Fruit fly (Drosophila melanogaster) whole organism, embryonic: ENCODE data around the gene CG43072.
A peak's percentile ranks its signal among the peaks of the same experiment; 100 is the strongest.

Source experiments
- Awh ChIP-seq: fragments of 200-800 bp; sonication (Bioruptor generic); IDR thresholded peaks from 2 replicates; pipeline ENCODE4, ENCODE4 v1.3.6; 2022; ENCODE audit warnings: missing biosample characterization, missing genetic modification characterization
- Blimp-1 ChIP-seq: fragments of 200-800 bp; sonication (Bioruptor generic); optimal IDR thresholded peaks from 3 replicates; lab custom pipeline; 2018; ENCODE audit warnings: missing biosample characterization, missing genetic modification characterization, mild to moderate bottlenecking, moderate library complexity, missing genetic modification reagents
- CG12104 ChIP-seq: fragments of 200-800 bp; sonication (Bioruptor generic); optimal IDR thresholded peaks from 3 replicates; lab custom pipeline; 2016; ENCODE audit warnings: missing biosample characterization, missing genetic modification characterization
- CG12659 ChIP-seq: fragments of 200-800 bp; sonication (Bioruptor generic); optimal IDR thresholded peaks from 3 replicates; lab custom pipeline; 2017; ENCODE audit warnings: mild to moderate bottlenecking, missing biosample characterization, missing genetic modification reagents, missing genetic modification characterization
- CG12769 ChIP-seq: fragments of 200-800 bp; sonication (Bioruptor generic); optimal IDR thresholded peaks from 2 replicates; lab custom pipeline; 2019; ENCODE audit warnings: missing biosample characterization, mild to moderate bottlenecking, missing genetic modification characterization, moderate library complexity
- CG13123 ChIP-seq: fragments of 200-800 bp; sonication (Bioruptor generic); optimal IDR thresholded peaks from 2 replicates; lab custom pipeline; 2016; ENCODE audit warnings: missing biosample characterization, missing genetic modification characterization
- CG13775 ChIP-seq: fragments of 200-800 bp; sonication (Bioruptor generic); optimal IDR thresholded peaks from 3 replicates; lab custom pipeline; 2017; ENCODE audit warnings: missing biosample characterization, mild to moderate bottlenecking, missing genetic modification characterization
- CG13894 ChIP-seq: fragments of 200-800 bp; sonication (Bioruptor generic); optimal IDR thresholded peaks from 3 replicates; lab custom pipeline; 2018; ENCODE audit warnings: missing biosample characterization, mild to moderate bottlenecking, missing genetic modification characterization, moderate library complexity
- CG15269 ChIP-seq: fragments of 200-800 bp; sonication (Bioruptor generic); optimal IDR thresholded peaks from 2 replicates; lab custom pipeline; 2018; ENCODE audit warnings: missing biosample characterization, mild to moderate bottlenecking, missing genetic modification characterization, moderate library complexity
- CG1602 ChIP-seq: fragments of 200-800 bp; sonication (Bioruptor generic); optimal IDR thresholded peaks from 3 replicates; lab custom pipeline; 2016; ENCODE audit warnings: missing biosample characterization, missing genetic modification characterization
- CG17328 ChIP-seq: fragments of 200-800 bp; sonication (Bioruptor generic); IDR thresholded peaks from 2 replicates; pipeline ENCODE4 v1.3.6; 2022; ENCODE audit warnings: missing biosample characterization, missing genetic modification characterization
- CG17361 ChIP-seq: fragments of 200-800 bp; sonication (Bioruptor generic); IDR thresholded peaks from 3 replicates; pipeline ENCODE4 v1.3.6; 2022; ENCODE audit warnings: missing biosample characterization, missing genetic modification characterization
- CG17612 ChIP-seq: fragments of 200-800 bp; sonication (Bioruptor generic); IDR thresholded peaks from 2 replicates; pipeline ENCODE4 v1.3.6; 2022; ENCODE audit warnings: missing biosample characterization, missing genetic modification characterization
- CG17829 ChIP-seq: fragments of 200-800 bp; optimal IDR thresholded peaks from 2 replicates; lab custom pipeline; 2019; ENCODE audit warnings: missing biosample characterization, mild to moderate bottlenecking, missing genetic modification characterization, moderate library complexity
- CG2678 ChIP-seq: fragments of 200-800 bp; sonication (Bioruptor generic); optimal IDR thresholded peaks from 3 replicates; lab custom pipeline; 2019; ENCODE audit warnings: missing biosample characterization, mild to moderate bottlenecking, missing genetic modification characterization, moderate library complexity
- CG3995 ChIP-seq: fragments of 200-800 bp; sonication (Bioruptor generic); optimal IDR thresholded peaks from 3 replicates; lab custom pipeline; 2016; ENCODE audit warnings: missing biosample characterization, missing genetic modification characterization
- CG4360 ChIP-seq: fragments of 200-800 bp; sonication (Bioruptor generic); IDR thresholded peaks from 2 replicates; pipeline ENCODE4 v1.3.6; 2022; ENCODE audit warnings: missing biosample characterization, missing genetic modification characterization
- CG4617 ChIP-seq: fragments of 200-800 bp; sonication (Bioruptor generic); optimal IDR thresholded peaks from 3 replicates; lab custom pipeline; 2016; ENCODE audit warnings: missing biosample characterization, missing genetic modification characterization, borderline replicate concordance
- CG7987 ChIP-seq: fragments of 200-800 bp; sonication (Bioruptor generic); optimal IDR thresholded peaks from 2 replicates; lab custom pipeline; 2018; ENCODE audit warnings: missing biosample characterization, mild to moderate bottlenecking, missing genetic modification characterization, moderate library complexity
- CG9727 ChIP-seq: fragments of 200-800 bp; sonication (Bioruptor generic); optimal IDR thresholded peaks from 3 replicates; lab custom pipeline; 2017; ENCODE audit warnings: missing biosample characterization, mild to moderate bottlenecking, missing genetic modification characterization
- CG9932 ChIP-seq: fragments of 200-800 bp; sonication (Bioruptor generic); IDR thresholded peaks from 2 replicates; pipeline ENCODE4 v1.3.6; 2022; ENCODE audit warnings: missing biosample characterization, missing genetic modification characterization
- CrebB ChIP-seq: fragments of 200-800 bp; sonication (Bioruptor generic); optimal IDR thresholded peaks from 3 replicates; lab custom pipeline; 2018; ENCODE audit warnings: missing biosample characterization, mild to moderate bottlenecking, missing genetic modification characterization
- Dip2 ChIP-seq: fragments of 200-800 bp; sonication (Bioruptor generic); IDR thresholded peaks from 2 replicates; pipeline ENCODE4 v1.3.6; 2022; ENCODE audit warnings: missing biosample characterization, missing genetic modification characterization
- HLH3B ChIP-seq: fragments of 200-800 bp; sonication (Bioruptor generic); IDR thresholded peaks from 2 replicates; pipeline ENCODE4 v1.3.6; 2022; ENCODE audit warnings: missing biosample characterization, missing genetic modification characterization
- HmgZ ChIP-seq: fragments of 200-800 bp; sonication (Bioruptor generic); optimal IDR thresholded peaks from 2 replicates; lab custom pipeline; 2018; ENCODE audit warnings: missing biosample characterization, mild to moderate bottlenecking, missing genetic modification characterization
- Meics ChIP-seq: fragments of 200-800 bp; sonication (Bioruptor generic); optimal IDR thresholded peaks from 2 replicates; lab custom pipeline; 2017; ENCODE audit warnings: missing biosample characterization, mild to moderate bottlenecking, missing genetic modification characterization
- NFAT ChIP-seq: fragments of 200-800 bp; sonication (Bioruptor generic); IDR thresholded peaks from 2 replicates; pipeline ENCODE4 v1.3.6; 2022; ENCODE audit warnings: missing biosample characterization, missing genetic modification characterization
- Neu2 ChIP-seq: fragments of 200-800 bp; sonication (Bioruptor generic); optimal IDR thresholded peaks from 3 replicates; lab custom pipeline; 2016; ENCODE audit warnings: missing biosample characterization, missing genetic modification characterization, borderline replicate concordance
- Sry-δ ChIP-seq: fragments of 200-800 bp; sonication (Bioruptor generic); optimal IDR thresholded peaks from 2 replicates; lab custom pipeline; 2016; ENCODE audit warnings: missing biosample characterization, missing genetic modification characterization
- Vsx1 ChIP-seq: fragments of 200-800 bp; sonication (Bioruptor generic); optimal IDR thresholded peaks from 2 replicates; lab custom pipeline; 2017; ENCODE audit warnings: missing biosample characterization, mild to moderate bottlenecking, missing genetic modification characterization, missing genetic modification reagents
- ap ChIP-seq: fragments of 200-800 bp; sonication (Bioruptor generic); IDR thresholded peaks from 2 replicates; pipeline ENCODE4 v1.3.6; 2022; ENCODE audit warnings: missing biosample characterization, missing genetic modification characterization
- bcd ChIP-seq: fragments of 200-800 bp; sonication (Bioruptor generic); optimal IDR thresholded peaks from 2 replicates; lab custom pipeline; 2017; ENCODE audit warnings: missing biosample characterization, mild to moderate bottlenecking, missing genetic modification characterization
- br ChIP-seq: fragments of >200 bp; optimal IDR thresholded peaks from 2 replicates; lab custom pipeline; 2017
- chinmo ChIP-seq: fragments of 200-800 bp; sonication (Bioruptor generic); IDR thresholded peaks from 4 replicates; pipeline ENCODE4 v1.3.6; 2022; ENCODE audit warnings: missing biosample characterization, missing genetic modification characterization; ENCODE audit not compliant: partially characterized antibody
- disco-r ChIP-seq: fragments of 200-800 bp; sonication (Bioruptor generic); optimal IDR thresholded peaks from 2 replicates; lab custom pipeline; 2016; ENCODE audit warnings: missing biosample characterization, missing genetic modification characterization
- dysf ChIP-seq: fragments of 200-800 bp; sonication (Bioruptor generic); IDR thresholded peaks from 3 replicates; pipeline ENCODE4 v1.3.6; 2022; ENCODE audit warnings: missing biosample characterization, missing genetic modification characterization
- eve ChIP-seq, 2 experiments: fragments of >200 bp; optimal IDR thresholded peaks; 2 replicates each; lab custom pipeline; 2017; ENCODE audit warnings: missing biosample characterization in 2 of 2, missing genetic modification characterization in 2 of 2
- fru ChIP-seq: fragments of >200 bp; optimal IDR thresholded peaks from 2 replicates; lab custom pipeline; 2017
- gcm2 ChIP-seq: fragments of 200-800 bp; sonication (Bioruptor generic); optimal IDR thresholded peaks from 2 replicates; lab custom pipeline; 2016; ENCODE audit warnings: missing biosample characterization, missing genetic modification characterization
- gem ChIP-seq: fragments of 200-800 bp; sonication (Bioruptor generic); optimal IDR thresholded peaks from 2 replicates; lab custom pipeline; 2019; ENCODE audit warnings: missing biosample characterization, mild to moderate bottlenecking, missing genetic modification characterization, moderate library complexity
- gfzf ChIP-seq: fragments of 200-800 bp; sonication (Bioruptor generic); optimal IDR thresholded peaks from 2 replicates; lab custom pipeline; 2016; ENCODE audit warnings: missing biosample characterization, mild to moderate bottlenecking, missing genetic modification characterization, moderate library complexity
- gsb-n ChIP-seq: fragments of 200-800 bp; sonication (Bioruptor generic); optimal IDR thresholded peaks from 3 replicates; lab custom pipeline; 2018; ENCODE audit warnings: missing biosample characterization, mild to moderate bottlenecking, missing genetic modification characterization
- hbn ChIP-seq: fragments of 200-800 bp; sonication (Bioruptor generic); IDR thresholded peaks from 2 replicates; pipeline ENCODE4 v1.3.6; 2022; ENCODE audit warnings: missing biosample characterization, missing genetic modification characterization; ENCODE audit not compliant: partially characterized antibody
- ind ChIP-seq: fragments of 200-800 bp; sonication (Bioruptor generic); optimal IDR thresholded peaks from 3 replicates; lab custom pipeline; 2016; ENCODE audit warnings: missing biosample characterization, missing genetic modification characterization
- jumu ChIP-seq: fragments of 200-800 bp; sonication (Bioruptor generic); optimal IDR thresholded peaks from 3 replicates; lab custom pipeline; 2016; ENCODE audit warnings: missing biosample characterization, missing genetic modification characterization
- lab ChIP-seq: fragments of 200-800 bp; sonication (Bioruptor generic); optimal IDR thresholded peaks from 3 replicates; lab custom pipeline; 2017; ENCODE audit warnings: missing biosample characterization, missing genetic modification characterization, mild to moderate bottlenecking, moderate library complexity, missing genetic modification reagents
- luna ChIP-seq: fragments of 200-800 bp; sonication (Bioruptor generic); optimal IDR thresholded peaks from 2 replicates; lab custom pipeline; 2016; ENCODE audit warnings: missing biosample characterization, missing genetic modification characterization
- sisA ChIP-seq: fragments of 200-800 bp; sonication (Bioruptor generic); IDR thresholded peaks from 2 replicates; pipeline ENCODE4 v1.3.6; 2022; ENCODE audit warnings: missing biosample characterization, missing genetic modification characterization
- slbo ChIP-seq: fragments of 200-800 bp; sonication (Bioruptor generic); IDR thresholded peaks from 2 replicates; pipeline ENCODE4 v1.3.6; 2022; ENCODE audit warnings: missing biosample characterization, missing genetic modification characterization
- sr ChIP-seq: fragments of 200-800 bp; sonication (Bioruptor generic); IDR thresholded peaks from 3 replicates; pipeline ENCODE4 v1.3.6; 2022; ENCODE audit warnings: missing biosample characterization, missing genetic modification characterization
- tio ChIP-seq: fragments of 200-800 bp; sonication (Bioruptor generic); optimal IDR thresholded peaks from 2 replicates; lab custom pipeline; 2017; ENCODE audit warnings: missing biosample characterization, missing genetic modification characterization, inconsistent platforms
- wek ChIP-seq: fragments of 200-800 bp; sonication (Bioruptor generic); optimal IDR thresholded peaks from 3 replicates; lab custom pipeline; 2018; ENCODE audit warnings: missing biosample characterization, mild to moderate bottlenecking, missing genetic modification characterization, moderate library complexity

CG43072 gene

dm6 chr3L:21100429-21100828 is 34.8 kb downstream of the CG43072 start (continued):
- TF ChIP-seq CG3995 (GFP tag; lab: Kevin White, UChicago), result no peak
- peak; percentile 56 for TF ChIP-seq CG9932 (GFP tag; lab: Robert Waterston, UW)
- TF ChIP-seq CG12659 (GFP tag; lab: Kevin White, UChicago), result peak; percentile 9
- 0 out of 3 replicates have a peak, but pooled peaks have one; percentile 37 for TF ChIP-seq CG17361 (GFP tag; lab: Robert Waterston, UW)
- no peak for TF ChIP-seq disco-r (GFP tag; lab: Kevin White, UChicago)
- peak; percentile 3 for TF ChIP-seq ind (GFP tag; lab: Kevin White, UChicago)
- TF ChIP-seq CG7987 (GFP tag; lab: Kevin White, UChicago), result no peak
- TF ChIP-seq CrebB (tag; lab: Kevin White, UChicago), result no peak
- TF ChIP-seq ap, result no peak
- TF ChIP-seq Blimp-1 (GFP tag; lab: Kevin White, UChicago), result no peak
- no peak for TF ChIP-seq fru (lab: Kevin White, UChicago)
- TF ChIP-seq HmgZ (tag; lab: Kevin White, UChicago), result no peak
- TF ChIP-seq sisA (GFP tag; lab: Robert Waterston, UW), result no peak
- TF ChIP-seq CG2678 (tag; lab: Kevin White, UChicago), result peak; percentile 22
- TF ChIP-seq NFAT (GFP tag; lab: Robert Waterston, UW), result no peak
- peak; percentile 14 for TF ChIP-seq lab (GFP tag; lab: Kevin White, UChicago)
- no peak for TF ChIP-seq CG4360
- no peak for TF ChIP-seq Neu2 (GFP tag; lab: Kevin White, UChicago)
- TF ChIP-seq Meics (GFP tag; lab: Kevin White, UChicago), result peak; percentile 23
- TF ChIP-seq CG15269, result peak; percentile 22
- no peak for TF ChIP-seq luna
- TF ChIP-seq bcd (GFP tag; lab: Kevin White, UChicago), result peak; percentile 3
- peak; percentile 44 for TF ChIP-seq gem (tag; lab: Kevin White, UChicago)
- TF ChIP-seq tio (GFP tag; lab: Kevin White, UChicago), result peak; percentile 20
- peak; percentile 4 for TF ChIP-seq CG13775 (GFP tag; lab: Kevin White, UChicago)
- no peak for TF ChIP-seq jumu (GFP tag; lab: Kevin White, UChicago)
- TF ChIP-seq gsb-n (tag; lab: Kevin White, UChicago), result no peak
- TF ChIP-seq CG17829 (tag; lab: Kevin White, UChicago), result no peak

DNA sequence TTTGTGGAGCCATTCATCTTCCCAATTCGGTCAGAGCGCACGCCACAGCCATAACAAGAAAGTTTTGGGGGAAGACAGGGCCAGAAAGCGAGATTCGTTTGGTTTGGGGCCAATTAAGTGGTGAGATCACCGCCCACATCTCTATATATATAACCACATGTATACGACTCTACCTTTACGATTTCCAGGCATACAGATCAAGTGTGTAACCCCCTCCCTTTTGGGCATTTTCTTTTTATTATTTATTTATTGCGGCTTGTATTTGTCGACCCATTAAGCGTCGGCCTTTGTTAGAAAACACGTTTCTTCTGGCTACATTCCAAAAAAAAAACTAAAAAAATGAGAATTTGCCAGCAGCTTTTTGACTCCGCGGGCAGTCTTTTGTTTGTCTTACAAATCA is 35.7 kb downstream of the CG43072 start:
- no peak for TF ChIP-seq HLH3B
- TF ChIP-seq CG4617 (GFP tag; lab: Kevin White, UChicago), result no peak
- TF ChIP-seq Dip2 (GFP tag; lab: Robert Waterston, UW), result no peak
- TF ChIP-seq CG9727 (GFP tag; lab: Kevin White, UChicago), result no peak
- 0 out of 4 replicates have a peak, but pooled peaks have one; percentile 61 for TF ChIP-seq chinmo
- no peak for TF ChIP-seq Sry-δ (GFP tag; lab: Kevin White, UChicago)
- no peak for TF ChIP-seq dysf (GFP tag; lab: Robert Waterston, UW)
- no peak for TF ChIP-seq hbn (GFP tag; lab: Robert Waterston, UW)
- TF ChIP-seq slbo, result no peak
- TF ChIP-seq CG17328 (GFP tag; lab: Robert Waterston, UW), result no peak
- TF ChIP-seq Awh (GFP tag; lab: Robert Waterston, UW), result 0 out of 2 replicates have a peak, but pooled peaks have one; percentile 31
- TF ChIP-seq sr (GFP tag; lab: Robert Waterston, UW), result peak; percentile 54; the same call in 2 of the 3 replicates
- TF ChIP-seq br (lab: Kevin White, UChicago), result no peak
- no peak for TF ChIP-seq CG17612 (GFP tag; lab: Robert Waterston, UW)
- TF ChIP-seq eve (GFP tag; optimal IDR thresholded peaks at IDR 0.05; lab: Kevin White, UChicago), result no peak
- TF ChIP-seq Blimp-1 (GFP tag; lab: Kevin White, UChicago), result peak; percentile 2
- no peak for TF ChIP-seq CG12104 (GFP tag; lab: Kevin White, UChicago)
- TF ChIP-seq CG12769 (tag; lab: Kevin White, UChicago), result peak; percentile 70
- no peak for TF ChIP-seq CG13123 (GFP tag; lab: Kevin White, UChicago)
- no peak for TF ChIP-seq gfzf (GFP tag; lab: Kevin White, UChicago)
- no peak for TF ChIP-seq wek (GFP tag; lab: Kevin White, UChicago)
- peak; percentile 81 for TF ChIP-seq CG13894
- peak; percentile 14 for TF ChIP-seq Vsx1 (GFP tag; lab: Kevin White, UChicago)
- no peak for TF ChIP-seq CG1602 (GFP tag; lab: Kevin White, UChicago)
- TF ChIP-seq gcm2 (GFP tag; lab: Kevin White, UChicago), result no peak
